Fruit fly (Drosophila melanogaster): Measurements from ENCODE around the gene glec.
A peak's percentile ranks its signal among the peaks of the same experiment; 100 is the strongest.

glec gene

DNA sequence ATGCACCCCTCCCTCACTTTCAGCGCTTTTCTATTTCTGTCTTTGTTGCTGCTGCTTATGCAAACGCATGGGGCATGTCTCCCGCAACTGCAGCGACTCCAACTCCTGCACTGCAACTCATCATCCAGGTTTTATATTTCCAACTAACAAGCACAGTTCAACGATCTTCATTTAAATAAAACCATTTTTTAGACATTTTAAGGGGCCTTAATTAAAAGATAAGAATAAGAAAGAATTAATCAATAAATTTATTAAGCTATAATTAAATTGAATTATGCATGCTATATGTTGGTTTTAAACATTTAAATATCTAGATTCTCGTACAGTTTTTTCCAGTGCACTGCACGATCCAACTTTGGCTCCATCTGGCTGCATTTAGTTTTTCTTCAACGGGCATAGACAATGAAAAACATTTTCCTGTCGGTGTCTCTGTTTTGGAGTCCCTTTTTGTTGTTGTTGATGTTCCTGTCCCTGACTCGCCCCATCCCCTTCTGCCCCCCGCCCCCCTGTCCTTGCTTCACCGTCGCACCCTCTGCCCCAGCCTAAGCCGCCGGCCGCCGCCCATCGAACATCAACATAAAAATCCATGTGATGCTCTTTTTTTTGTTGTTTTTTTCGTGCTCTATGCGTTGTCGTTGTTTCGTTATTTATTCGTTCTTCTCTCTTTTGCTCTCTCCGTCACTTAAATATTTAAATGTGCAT, 27.1 kb downstream of the glec start (continued):
- TF ChIP-seq Dbx (GFP tag; IDR thresholded peaks at IDR 0.05), result no peak
- no peak for TF ChIP-seq CG1832 (GFP tag; optimal IDR thresholded peaks at IDR 0.05)
- 0 out of 2 replicates have a peak, but pooled peaks have one; percentile 12 for TF ChIP-seq CG9215 (GFP tag; IDR thresholded peaks at IDR 0.05)
- TF ChIP-seq ham (GFP tag; IDR thresholded peaks at IDR 0.05), result no peak
- TF ChIP-seq CG10274 (GFP tag; optimal IDR thresholded peaks at IDR 0.05), result no peak
- no peak for TF ChIP-seq Side (GFP tag; optimal IDR thresholded peaks at IDR 0.05)
- no peak for TF ChIP-seq amos (GFP tag; IDR thresholded peaks at IDR 0.05; ENCODE audit: partially characterized antibody)
- TF ChIP-seq usp (GFP tag; optimal IDR thresholded peaks at IDR 0.05), result no peak
- TF ChIP-seq phol (tag; optimal IDR thresholded peaks at IDR 0.05), result peak; percentile 89
- no peak for TF ChIP-seq cad (GFP tag; optimal IDR thresholded peaks at IDR 0.05)
- TF ChIP-seq MTF-1 (GFP tag; optimal IDR thresholded peaks at IDR 0.05; ENCODE audit: borderline replicate concordance), result no peak
- TF ChIP-seq CG12236 (GFP tag; optimal IDR thresholded peaks at IDR 0.05), result no peak
- TF ChIP-seq CG4617 (GFP tag; optimal IDR thresholded peaks at IDR 0.05; ENCODE audit: borderline replicate concordance), result peak; percentile 19
- TF ChIP-seq jigr1 (GFP tag; IDR thresholded peaks at IDR 0.05), result no peak
- TF ChIP-seq eyg (GFP tag; optimal IDR thresholded peaks at IDR 0.05), result no peak
- TF ChIP-seq hbn (GFP tag; IDR thresholded peaks at IDR 0.05; ENCODE audit: partially characterized antibody), result no peak
- TF ChIP-seq CG33557 (GFP tag; optimal IDR thresholded peaks at IDR 0.05), result peak; percentile 95
- TF ChIP-seq Bgb (GFP tag; IDR thresholded peaks at IDR 0.05; ENCODE audit: partially characterized antibody), result no peak
- TF ChIP-seq nau (GFP tag; optimal IDR thresholded peaks at IDR 0.05), result no peak
- TF ChIP-seq sens (GFP tag), result peak; percentile 88
- no peak for TF ChIP-seq br (optimal IDR thresholded peaks at IDR 0.05)
- TF ChIP-seq so (GFP tag; IDR thresholded peaks at IDR 0.05), result peak; percentile 43; the same call in 1 of the 3 replicates
- TF ChIP-seq Dek (tag; optimal IDR thresholded peaks at IDR 0.05), result no peak
- no peak for TF ChIP-seq Fer3 (tag; optimal IDR thresholded peaks at IDR 0.05)
- TF ChIP-seq Sin3A (optimal IDR thresholded peaks at IDR 0.05), result no peak
- TF ChIP-seq Myb (GFP tag; optimal IDR thresholded peaks at IDR 0.05), result no peak
- TF ChIP-seq sim (GFP tag; IDR thresholded peaks at IDR 0.05), result peak; percentile 56; the same call in 1 of the 2 replicates
- TF ChIP-seq CG9727 (GFP tag; optimal IDR thresholded peaks at IDR 0.05), result peak; percentile 79
- peak; percentile 84 for TF ChIP-seq fd96Cb (tag; optimal IDR thresholded peaks at IDR 0.05)
- TF ChIP-seq dati (GFP tag; IDR thresholded peaks at IDR 0.05), result no peak
- TF ChIP-seq pros (GFP tag; optimal IDR thresholded peaks at IDR 0.05), result no peak
- TF ChIP-seq HHEX (GFP tag; optimal IDR thresholded peaks at IDR 0.05), result peak; percentile 39
- no peak for TF ChIP-seq NfI (GFP tag; optimal IDR thresholded peaks at IDR 0.05)
- TF ChIP-seq slou (GFP tag; optimal IDR thresholded peaks at IDR 0.05), result no peak
- TF ChIP-seq CG12155 (GFP tag; optimal IDR thresholded peaks at IDR 0.05), result peak; percentile 36
- TF ChIP-seq CG43689 (GFP tag; IDR thresholded peaks at IDR 0.05), result no peak
- TF ChIP-seq Dfd (GFP tag; optimal IDR thresholded peaks at IDR 0.05), result no peak
- TF ChIP-seq CG11696 (GFP tag; IDR thresholded peaks at IDR 0.05), result no peak
- no peak for TF ChIP-seq CG3847 (GFP tag; IDR thresholded peaks at IDR 0.05)
- TF ChIP-seq gce (GFP tag; IDR thresholded peaks at IDR 0.05), result peak; percentile 45; the same call in 1 of the 3 replicates
- no peak for TF ChIP-seq zfh2 (GFP tag; optimal IDR thresholded peaks at IDR 0.05)
- no peak for TF ChIP-seq CG8089 (GFP tag; optimal IDR thresholded peaks at IDR 0.05)
- TF ChIP-seq CG10366 (GFP tag; IDR thresholded peaks at IDR 0.05), result peak; percentile 38; the same call in 1 of the 2 replicates
- no peak for TF ChIP-seq mld (GFP tag; IDR thresholded peaks at IDR 0.05; ENCODE audit: partially characterized antibody)
- no peak for TF ChIP-seq Jarid2 (GFP tag; optimal IDR thresholded peaks at IDR 0.05)
- no peak for TF ChIP-seq Dad (GFP tag; optimal IDR thresholded peaks at IDR 0.05)
- no peak; the same call in 2 of the 3 replicates for TF ChIP-seq Mrtf (GFP tag; IDR thresholded peaks at IDR 0.05)
- TF ChIP-seq CG11723 (GFP tag; optimal IDR thresholded peaks at IDR 0.05), result peak; percentile 49
- TF ChIP-seq CG12744 (GFP tag; optimal IDR thresholded peaks at IDR 0.05), result no peak
- peak; percentile 66 for TF ChIP-seq Six4 (GFP tag; optimal IDR thresholded peaks at IDR 0.05)
- TF ChIP-seq ro (GFP tag; IDR thresholded peaks at IDR 0.05), result peak; percentile 35; the same call in 1 of the 2 replicates
